Worm (Caenorhabditis elegans): ENCODE results near the gene str-19.

ce11 chrV:15718562-15718961, 25.7 kb downstream of the str-19 start, which contains the start of gene Y6E2A.5:
- TF ChIP-seq ztf-11 (tag; optimal IDR thresholded peaks at IDR 0.05) (no peak), unc-39 (tag; optimal IDR thresholded peaks at IDR 0.05) (no peak), ces-1 (GFP tag; optimal IDR thresholded peaks at IDR 0.05) (no peak), lsy-2 (tag; optimal IDR thresholded peaks at IDR 0.05) (no peak), M03D4.4 (tag; optimal IDR thresholded peaks at IDR 0.05) (no peak), pha-4 (tag; optimal IDR thresholded peaks at IDR 0.05) (no peak), nhr-237 (tag; optimal IDR thresholded peaks at IDR 0.05) (no peak), elt-1 (tag; optimal IDR thresholded peaks at IDR 0.05; ENCODE audit: borderline replicate concordance, insufficient read depth) (no peak), elt-3 (tag; optimal IDR thresholded peaks at IDR 0.05) (no peak), ceh-83 (GFP tag; optimal IDR thresholded peaks at IDR 0.05) (no peak), nhr-76 (tag; optimal IDR thresholded peaks at IDR 0.05) (no peak), blmp-1 (tag; optimal IDR thresholded peaks at IDR 0.05) (no peak)

Data from whole organism, mixed stage, embryonic.